Worm (Caenorhabditis elegans): ENCODE data around the gene sre-29.

DNA sequence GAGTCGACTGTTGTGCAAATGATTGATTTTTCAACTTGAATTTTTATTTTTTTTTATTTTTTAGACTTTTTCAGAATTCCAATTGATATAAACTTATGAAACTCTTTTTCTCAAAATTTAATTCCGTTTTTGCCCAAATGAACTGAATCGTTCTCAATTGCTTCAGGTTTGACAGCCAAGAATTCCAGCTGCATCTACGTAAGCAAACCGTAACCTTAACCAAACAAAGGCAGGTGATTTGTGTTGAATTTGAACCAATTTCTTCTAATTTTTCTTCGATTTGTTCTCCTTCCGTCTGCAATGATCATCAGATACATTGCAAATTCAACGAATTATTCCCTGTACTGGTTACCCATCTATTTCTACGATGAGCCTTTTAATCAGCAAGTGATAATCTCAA lies 48.2 kb upstream of the sre-29 start, which contains the start of gene sre-34:
- TF ChIP-seq lin-13 (tag; optimal IDR thresholded peaks at IDR 0.05) = no peak
- no peak for TF ChIP-seq unc-120 (tag; optimal IDR thresholded peaks at IDR 0.05; ENCODE audit: poor library complexity, severe bottlenecking)
- TF ChIP-seq nhr-28 (tag; optimal IDR thresholded peaks at IDR 0.05) = no peak
- no peak for TF ChIP-seq lsy-2 (tag; optimal IDR thresholded peaks at IDR 0.05)
- TF ChIP-seq pha-4 (tag; optimal IDR thresholded peaks at IDR 0.05) = no peak
- TF ChIP-seq unc-62 (GFP tag; optimal IDR thresholded peaks at IDR 0.05) = no peak
